Worm (Caenorhabditis elegans): ENCODE data around the gene Y17G7B.21.

The Y17G7B.21 gene

ce11 chrII:11971009-11971636, 6.3 kb downstream of the Y17G7B.21 start:
- TF ChIP-seq nhr-77 (tag; optimal IDR thresholded peaks at IDR 0.05) (no peak), aha-1 (tag; optimal IDR thresholded peaks at IDR 0.05) (no peak), lin-35 (GFP tag; optimal IDR thresholded peaks at IDR 0.05) (no peak), dsc-1 (tag; optimal IDR thresholded peaks at IDR 0.05) (no peak), aly-2 (tag; optimal IDR thresholded peaks at IDR 0.05) (no peak), nhr-11 (tag; optimal IDR thresholded peaks at IDR 0.05) (no peak), mab-9 (GFP tag; IDR thresholded peaks at IDR 0.05) (no peak), pax-3 (tag; optimal IDR thresholded peaks at IDR 0.05) (no peak), efl-1 (optimal IDR thresholded peaks at IDR 0.05) (no peak), efl-1 (GFP tag; optimal IDR thresholded peaks at IDR 0.05 in 1 of 2) (no peak), tlp-1 (tag; optimal IDR thresholded peaks at IDR 0.05) (no peak), ceh-63 (GFP tag; optimal IDR thresholded peaks at IDR 0.05) (no peak), sup-37 (GFP tag; optimal IDR thresholded peaks at IDR 0.05) (no peak), mef-2 (tag; optimal IDR thresholded peaks at IDR 0.05) (no peak), ets-5 (GFP tag; IDR thresholded peaks at IDR 0.05) (no peak), sox-4 (tag; optimal IDR thresholded peaks at IDR 0.05) (no peak), lin-14 (GFP tag; optimal IDR thresholded peaks at IDR 0.05) (no peak), nhr-237 (tag; optimal IDR thresholded peaks at IDR 0.05) (no peak), hlh-17 (GFP tag; optimal IDR thresholded peaks at IDR 0.05; ENCODE audit: borderline replicate concordance) (no peak), ama-1 (optimal IDR thresholded peaks at IDR 0.05) (no peak)

DNA sequence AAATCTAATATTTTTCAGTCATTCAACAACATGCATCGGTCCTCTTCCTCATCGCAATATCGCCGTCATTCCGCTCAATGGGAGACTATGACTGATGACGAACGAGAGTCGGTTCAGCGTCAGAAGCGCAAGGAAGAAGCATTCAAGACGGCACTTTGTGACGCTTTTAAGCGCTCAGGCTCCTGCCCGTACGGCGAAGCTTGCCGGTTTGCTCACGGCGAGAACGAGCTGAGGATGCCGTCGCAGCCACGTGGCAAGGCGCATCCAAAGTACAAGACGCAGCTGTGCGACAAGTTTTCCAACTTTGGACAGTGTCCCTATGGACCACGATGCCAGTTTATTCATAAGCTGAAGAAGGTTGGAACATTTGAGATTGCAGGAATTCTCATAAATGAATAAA, 8.4 kb downstream of the Y17G7B.21 start:
- TF ChIP-seq unc-62 (GFP tag; optimal IDR thresholded peaks at IDR 0.05) (no peak), efl-3 (GFP tag; optimal IDR thresholded peaks at IDR 0.05) (no peak), pqm-1 (tag; optimal IDR thresholded peaks at IDR 0.05) (no peak), jun-1 (tag; optimal IDR thresholded peaks at IDR 0.05) (no peak), fkh-4 (tag; optimal IDR thresholded peaks at IDR 0.05; ENCODE audit: borderline replicate concordance) (no peak), fkh-10 (GFP tag; optimal IDR thresholded peaks at IDR 0.05) (no peak), elt-2 (tag; optimal IDR thresholded peaks at IDR 0.05) (no peak), nhr-12 (tag; optimal IDR thresholded peaks at IDR 0.05) (no peak), C04F5.9 (tag; optimal IDR thresholded peaks at IDR 0.05) (no peak), ama-1 (optimal IDR thresholded peaks at IDR 0.05) (no peak)

DNA sequence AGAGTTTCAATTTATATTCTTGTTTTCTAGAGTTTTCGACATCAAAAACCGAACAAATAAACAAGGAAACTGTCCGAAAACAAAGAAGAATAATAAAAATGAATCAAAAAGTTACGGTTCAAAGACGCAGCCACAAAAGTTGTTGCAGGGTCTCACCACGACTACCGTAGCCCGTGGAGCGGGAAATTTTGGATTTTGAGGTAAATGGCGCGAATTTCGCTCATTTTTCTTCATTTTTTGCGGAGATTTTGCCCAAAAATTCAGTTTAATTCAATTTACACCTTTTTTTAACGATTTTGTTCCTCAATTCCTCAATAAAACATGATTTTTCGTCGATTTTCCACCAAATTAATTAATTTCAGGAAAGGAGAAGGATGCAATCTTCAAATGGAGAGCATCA, 9.2 kb downstream of the Y17G7B.21 start, which contains the start of gene mex-1:
Gene mex-1 (plus strand): TSS at position 363 of the 400 bp plus-strand sequence.
- no peak for TF ChIP-seq fos-1 (tag; optimal IDR thresholded peaks at IDR 0.05)
- TF ChIP-seq hlh-4 (tag; optimal IDR thresholded peaks at IDR 0.05) = no peak
- TF ChIP-seq zip-4 (GFP tag; optimal IDR thresholded peaks at IDR 0.05) = no peak
- no peak for TF ChIP-seq zag-1 (tag; optimal IDR thresholded peaks at IDR 0.05)
- no peak for TF ChIP-seq fkh-8 (tag; optimal IDR thresholded peaks at IDR 0.05)
- no peak for TF ChIP-seq nhr-71 (tag; optimal IDR thresholded peaks at IDR 0.05)
- TF ChIP-seq ceh-90 (tag; optimal IDR thresholded peaks at IDR 0.05) = no peak
- no peak for TF ChIP-seq ceh-88 (GFP tag; IDR thresholded peaks at IDR 0.05)
- TF ChIP-seq aha-1 (tag; optimal IDR thresholded peaks at IDR 0.05) = no peak
- TF ChIP-seq pqm-1 (tag; optimal IDR thresholded peaks at IDR 0.05) = no peak
- TF ChIP-seq snu-23 (GFP tag; optimal IDR thresholded peaks at IDR 0.05) = no peak
- TF ChIP-seq nhr-77 (tag; optimal IDR thresholded peaks at IDR 0.05) = no peak
- no peak for TF ChIP-seq nhr-12 (tag; optimal IDR thresholded peaks at IDR 0.05)
- no peak for TF ChIP-seq C34B4.2 (tag; optimal IDR thresholded peaks at IDR 0.05)
- TF ChIP-seq alr-1 (tag; optimal IDR thresholded peaks at IDR 0.05; ENCODE audit: borderline replicate concordance) = no peak
- TF ChIP-seq mef-2 (tag; optimal IDR thresholded peaks at IDR 0.05) = no peak
- no peak for TF ChIP-seq sup-37 (GFP tag; optimal IDR thresholded peaks at IDR 0.05)
- TF ChIP-seq fkh-4 (tag; optimal IDR thresholded peaks at IDR 0.05; ENCODE audit: borderline replicate concordance) = no peak

All from whole organism, L1 larva.